Worm (Caenorhabditis elegans) whole organism, L4 larva: ENCODE data around the gene T01D3.1.

Experiments
- F37D6.2 ChIP-seq: sonication (generic microtip); optimal IDR thresholded peaks from 2 replicates; lab custom pipeline; 2016; ENCODE audit warnings: mild to moderate bottlenecking, missing genetic modification characterization, missing compliant biosample characterization
- F44E2.7 ChIP-seq: fragments of 200-800 bp; sonication (Bioruptor generic); IDR thresholded peaks from 2 replicates; pipeline ENCODE4 v2.1.2; 2022; ENCODE audit warnings: missing genetic modification characterization, missing compliant biosample characterization
- Y5F2A.4 ChIP-seq: fragments of 200-800 bp; sonication (Bioruptor generic); optimal IDR thresholded peaks from 2 replicates; lab custom pipeline; 2018; ENCODE audit warnings: mild to moderate bottlenecking, missing genetic modification characterization, missing compliant biosample characterization
- Y75B8A.6 ChIP-seq: fragments of 200-800 bp; sonication (Bioruptor generic); IDR thresholded peaks from 2 replicates; pipeline ENCODE4 v1.3.6; 2022; ENCODE audit warnings: missing genetic modification reagents, missing genetic modification characterization, missing compliant biosample characterization
- ZK337.2 ChIP-seq: fragments of 200-800 bp; sonication (Bioruptor generic); IDR thresholded peaks from 2 replicates; pipeline ENCODE4 v1.3.6; 2022; ENCODE audit warnings: missing genetic modification reagents, missing genetic modification characterization, missing compliant biosample characterization
- aha-1 ChIP-seq: fragments of 150-350 bp; peaks from one replicate; lab custom pipeline; 2014; ENCODE audit warnings: missing biosample characterization, missing genetic modification characterization
- ama-1 ChIP-seq: fragments of 150-350 bp; optimal IDR thresholded peaks from 2 replicates; lab custom pipeline; 2014; ENCODE audit warnings: inconsistent platforms, mixed read lengths
- arid-1 ChIP-seq: fragments of 200-800 bp; sonication (Bioruptor generic); conservative IDR thresholded peaks from 2 replicates; pipeline ENCODE4 v1.3.6; 2022; ENCODE audit warnings: missing genetic modification reagents, missing genetic modification characterization, missing compliant biosample characterization
- ceh-20 ChIP-seq: fragments of 200-800 bp; sonication (Bioruptor generic); IDR thresholded peaks from 2 replicates; pipeline ENCODE4 v1.3.6; 2022; ENCODE audit warnings: missing genetic modification reagents, missing genetic modification characterization, missing compliant biosample characterization
- ceh-32 ChIP-seq: sonication (generic microtip); optimal IDR thresholded peaks from 2 replicates; lab custom pipeline; 2016; ENCODE audit warnings: mild to moderate bottlenecking, missing genetic modification characterization, missing compliant biosample characterization; ENCODE audit not compliant: poor library complexity
- ceh-62 ChIP-seq: sonication (generic microtip); optimal IDR thresholded peaks from 2 replicates; lab custom pipeline; 2017; ENCODE audit warnings: missing biosample characterization, missing genetic modification characterization
- ctbp-1 ChIP-seq: fragments of 200-800 bp; sonication (Bioruptor generic); IDR thresholded peaks from 2 replicates; pipeline ENCODE4 v1.3.6; 2022; ENCODE audit warnings: missing genetic modification reagents, missing genetic modification characterization, missing compliant biosample characterization
- daf-16 ChIP-seq, 3 experiments: sonication (generic microtip); optimal IDR thresholded peaks; 2 replicates each; lab custom pipeline; 2016 to 2017; ENCODE audit warnings: missing genetic modification characterization in 3 of 3, missing genetic modification reagents in 3 of 3, mild to moderate bottlenecking in 2 of 3, missing compliant biosample characterization in 2 of 3, missing biosample characterization in 1 of 3, moderate library complexity in 1 of 3
- dmd-6 ChIP-seq: fragments of 200-800 bp; sonication (Bioruptor generic); IDR thresholded peaks from 2 replicates; pipeline ENCODE4 v1.3.6; 2022; ENCODE audit warnings: missing genetic modification reagents, missing genetic modification characterization, missing compliant biosample characterization
- dmd-9 ChIP-seq: fragments of 200-800 bp; sonication (Bioruptor generic); IDR thresholded peaks from 2 replicates; pipeline ENCODE4 v1.3.6; 2022; ENCODE audit warnings: missing genetic modification reagents, missing genetic modification characterization, missing compliant biosample characterization
- dpl-1 ChIP-seq: fragments of 150-350 bp; optimal IDR thresholded peaks from 2 replicates; lab custom pipeline; 2014; ENCODE audit warnings: missing biosample characterization, missing genetic modification reagents, missing genetic modification characterization
- dve-1 ChIP-seq: sonication (generic microtip); optimal IDR thresholded peaks from 2 replicates; lab custom pipeline; 2017; ENCODE audit warnings: antibody characterized with exemption, mild to moderate bottlenecking, missing genetic modification characterization, missing compliant biosample characterization; ENCODE audit not compliant: insufficient read depth
- egl-27 ChIP-seq: sonication (generic microtip); optimal IDR thresholded peaks from 3 replicates; lab custom pipeline; 2017; ENCODE audit warnings: missing biosample characterization, missing genetic modification reagents, missing genetic modification characterization
- fos-1 ChIP-seq: fragments of 150-350 bp; optimal IDR thresholded peaks from 2 replicates; lab custom pipeline; 2014; ENCODE audit warnings: missing biosample characterization, missing genetic modification characterization
- hlh-11 ChIP-seq: fragments of 200-800 bp; sonication (Bioruptor generic); optimal IDR thresholded peaks from 2 replicates; lab custom pipeline; 2018; ENCODE audit warnings: mild to moderate bottlenecking, missing genetic modification characterization, missing compliant biosample characterization
- hmg-1.1 ChIP-seq: fragments of 200-800 bp; sonication (Bioruptor generic); IDR thresholded peaks from 2 replicates; pipeline ENCODE4 v1.3.6; 2022; ENCODE audit warnings: missing genetic modification reagents, missing genetic modification characterization, missing compliant biosample characterization
- lim-7 ChIP-seq: fragments of 200-800 bp; sonication (Bioruptor generic); IDR thresholded peaks from 2 replicates; pipeline ENCODE4 v1.3.6; 2022; ENCODE audit warnings: missing genetic modification characterization, missing compliant biosample characterization
- lin-13 ChIP-seq: fragments of 150-350 bp; optimal IDR thresholded peaks from 2 replicates; lab custom pipeline; 2014; ENCODE audit warnings: missing biosample characterization, missing genetic modification reagents, missing genetic modification characterization
- lin-38 ChIP-seq: fragments of 200-800 bp; sonication (Bioruptor generic); IDR thresholded peaks from 2 replicates; pipeline ENCODE4 v1.3.6; 2022; ENCODE audit warnings: missing genetic modification reagents, missing genetic modification characterization, missing compliant biosample characterization
- lir-3 ChIP-seq: sonication (generic microtip); optimal IDR thresholded peaks from 2 replicates; lab custom pipeline; 2016; ENCODE audit warnings: mild to moderate bottlenecking, missing genetic modification characterization, missing compliant biosample characterization
- lsy-2 ChIP-seq, 2 experiments: fragments of 150-350 bp in 1 of 2; sonication (generic microtip) in 1 of 2; optimal IDR thresholded peaks; 2 replicates each; lab custom pipeline; 2014 to 2017; ENCODE audit warnings: missing biosample characterization in 2 of 2, missing genetic modification characterization in 2 of 2
- madf-9 ChIP-seq: fragments of 200-800 bp; sonication (Bioruptor generic); conservative IDR thresholded peaks from 2 replicates; pipeline ENCODE4 v1.3.6; 2022; ENCODE audit warnings: missing genetic modification reagents, missing genetic modification characterization, missing compliant biosample characterization
- mep-1 ChIP-seq: fragments of 150-350 bp; sonication (generic microtip); optimal IDR thresholded peaks from 3 replicates; lab custom pipeline; 2014; ENCODE audit warnings: missing biosample characterization, missing genetic modification characterization
- nhr-10 ChIP-seq: fragments of 150-350 bp; optimal IDR thresholded peaks from 2 replicates; lab custom pipeline; 2014; ENCODE audit warnings: missing biosample characterization, missing genetic modification characterization
- nhr-237 ChIP-seq: sonication (generic microtip); optimal IDR thresholded peaks from 2 replicates; lab custom pipeline; 2017; ENCODE audit warnings: missing biosample characterization, missing genetic modification characterization
- nhr-28 ChIP-seq: fragments of 150-350 bp; optimal IDR thresholded peaks from 2 replicates; lab custom pipeline; 2014; ENCODE audit warnings: missing biosample characterization, missing genetic modification characterization
- nhr-48 ChIP-seq: sonication (generic microtip); optimal IDR thresholded peaks from 2 replicates; lab custom pipeline; 2016; ENCODE audit warnings: mild to moderate bottlenecking, missing genetic modification characterization, missing compliant biosample characterization
- nhr-6 ChIP-seq: fragments of 150-350 bp; optimal IDR thresholded peaks from 2 replicates; lab custom pipeline; 2014; ENCODE audit warnings: missing biosample characterization, missing genetic modification characterization
- pha-4 ChIP-seq, 2 experiments: fragments of 150-350 bp in 1 of 2; fragments of 200-800 bp in 1 of 2; sonication (Bioruptor generic) in 1 of 2; IDR thresholded peaks in 1 of 2; optimal IDR thresholded peaks in 1 of 2; 2 replicates each; pipeline versions ENCODE4 v1.3.6 to Lab custom; 2014 to 2022; ENCODE audit warnings: missing genetic modification characterization in 2 of 2, missing genetic modification reagents in 2 of 2, missing biosample characterization in 1 of 2, missing compliant biosample characterization in 1 of 2
- php-3 ChIP-seq: fragments of 200-800 bp; sonication (Bioruptor generic); IDR thresholded peaks from 2 replicates; pipeline ENCODE4 v1.3.6; 2022; ENCODE audit warnings: missing genetic modification reagents, missing genetic modification characterization, missing compliant biosample characterization
- rbr-2 ChIP-seq: sonication (generic microtip); optimal IDR thresholded peaks from 2 replicates; lab custom pipeline; 2016; ENCODE audit warnings: missing genotype, missing genetic modification characterization, missing compliant biosample characterization
- sdz-12 ChIP-seq: fragments of 200-800 bp; sonication (Bioruptor generic); optimal IDR thresholded peaks from 2 replicates; lab custom pipeline; 2018; ENCODE audit warnings: mild to moderate bottlenecking, missing genetic modification characterization, missing compliant biosample characterization
- skn-1 ChIP-seq: fragments of 150-350 bp; optimal IDR thresholded peaks from 2 replicates; lab custom pipeline; 2014; ENCODE audit warnings: missing biosample characterization, missing genetic modification characterization
- snpc-1.2 ChIP-seq: fragments of 200-800 bp; sonication (Bioruptor generic); IDR thresholded peaks from 2 replicates; pipeline ENCODE4 v1.3.6; 2022; ENCODE audit warnings: missing genetic modification reagents, missing genetic modification characterization, missing compliant biosample characterization
- snpc-4 ChIP-seq: fragments of 150-350 bp; optimal IDR thresholded peaks from 2 replicates; lab custom pipeline; 2014; ENCODE audit warnings: missing biosample characterization, missing genetic modification characterization
- spr-1 ChIP-seq: sonication (generic microtip); optimal IDR thresholded peaks from 2 replicates; lab custom pipeline; 2016; ENCODE audit warnings: mild to moderate bottlenecking, missing genetic modification characterization, missing compliant biosample characterization
- tag-97 ChIP-seq: fragments of 200-800 bp; sonication (Bioruptor generic); IDR thresholded peaks from 2 replicates; pipeline ENCODE4 v1.3.6; 2022; ENCODE audit warnings: missing genetic modification characterization, missing compliant biosample characterization
- unc-130 ChIP-seq: sonication (generic microtip); optimal IDR thresholded peaks from 2 replicates; lab custom pipeline; 2016; ENCODE audit warnings: missing genetic modification reagents, missing genetic modification characterization, missing compliant biosample characterization
- unc-62 ChIP-seq, 3 experiments: fragments of 150-350 bp in 1 of 3; sonication (generic microtip); optimal IDR thresholded peaks in 2 of 3; peaks in 1 of 3; 1 replicate in 1 of 3; 2 replicates in 2 of 3; lab custom pipeline; 2014 to 2017; ENCODE audit warnings: missing biosample characterization in 3 of 3, missing genetic modification characterization in 3 of 3, missing genetic modification reagents in 3 of 3, missing genotype in 1 of 3
- vab-7 ChIP-seq: fragments of 200-800 bp; sonication (Bioruptor generic); IDR thresholded peaks from 2 replicates; pipeline ENCODE4 v1.3.6; 2022; ENCODE audit warnings: missing genetic modification reagents, missing genetic modification characterization, missing compliant biosample characterization
- zip-11 ChIP-seq: fragments of 200-800 bp; sonication (Bioruptor generic); IDR thresholded peaks from 2 replicates; pipeline ENCODE4 v1.3.6; 2022; ENCODE audit warnings: missing genetic modification characterization, missing compliant biosample characterization
- zip-2 ChIP-seq: fragments of 150-350 bp; optimal IDR thresholded peaks from 2 replicates; lab custom pipeline; 2014; ENCODE audit warnings: missing biosample characterization, missing genetic modification characterization
- ztf-7 ChIP-seq: fragments of 150-350 bp; optimal IDR thresholded peaks from 2 replicates; lab custom pipeline; 2014; ENCODE audit warnings: missing biosample characterization, missing genetic modification characterization

The T01D3.1 gene

ce11 chrV:13656346-13657254 lies 33.1 kb upstream of the T01D3.1 start (continued):
- no peak for TF ChIP-seq lir-3 (tag; lab: Kevin White, UChicago)
- TF ChIP-seq ztf-7 (tag; lab: Kevin White, UChicago), result no peak
- TF ChIP-seq rbr-2 (tag; lab: Kevin White, UChicago), result peak; percentile 1
- 0 out of 2 replicates have a peak, but pooled peaks have one; percentile 2 for TF ChIP-seq ZK337.2 (GFP tag; lab: Robert Waterston, UW)
- TF ChIP-seq pha-4 (GFP tag; IDR thresholded peaks at IDR 0.05; lab: Robert Waterston, UW), result peak; percentile 14
- no peak for TF ChIP-seq pha-4 (tag; optimal IDR thresholded peaks at IDR 0.05; lab: Kevin White, UChicago)
- no peak for TF ChIP-seq madf-9 (GFP tag; lab: Robert Waterston, UW)
- peak; percentile 91 for TF ChIP-seq ama-1
- TF ChIP-seq fos-1, result no peak
- TF ChIP-seq tag-97 (GFP tag; lab: Robert Waterston, UW), result no peak
- TF ChIP-seq aha-1 (tag; lab: Kevin White, UChicago), result peak; percentile 99
- TF ChIP-seq egl-27 (tag; lab: Kevin White, UChicago), result no peak
- TF ChIP-seq skn-1, result no peak
- TF ChIP-seq hmg-1.1 (GFP tag; lab: Robert Waterston, UW), result 0 out of 2 replicates have a peak, but pooled peaks have one; percentile 24
- TF ChIP-seq dmd-9, result no peak
- TF ChIP-seq dve-1 (tag; lab: Kevin White, UChicago), result peak; percentile 93
- peak; percentile 57; the same call in 1 of the 2 replicates for TF ChIP-seq ceh-20 (GFP tag; lab: Robert Waterston, UW)
- no peak for TF ChIP-seq snpc-1.2 (GFP tag; lab: Robert Waterston, UW)
- TF ChIP-seq dpl-1 (GFP tag; lab: Kevin White, UChicago), result peak; percentile 40
- peak; percentile 56 for TF ChIP-seq nhr-6 (tag; lab: Kevin White, UChicago)
- peak; percentile 89 for TF ChIP-seq nhr-48 (tag; lab: Kevin White, UChicago)
- no peak for TF ChIP-seq nhr-237 (tag; lab: Kevin White, UChicago)
- TF ChIP-seq Y75B8A.6 (GFP tag; lab: Robert Waterston, UW), result 0 out of 2 replicates have a peak, but pooled peaks have one; percentile 20
- peak; percentile 9 for TF ChIP-seq spr-1
- peak in 1 of 2 experiments; percentile 63 for TF ChIP-seq daf-16 (GFP tag; optimal IDR thresholded peaks at IDR 0.05; lab: Kevin White, UChicago)
- TF ChIP-seq daf-16 (tag; optimal IDR thresholded peaks at IDR 0.05; lab: Kevin White, UChicago), result peak; percentile 91
- 0 out of 2 replicates have a peak, but pooled peaks have one; percentile 35 for TF ChIP-seq lim-7 (GFP tag; lab: Robert Waterston, UW)
- TF ChIP-seq vab-7 (GFP tag; lab: Robert Waterston, UW), result no peak
- TF ChIP-seq zip-2 (tag; lab: Kevin White, UChicago), result no peak
- no peak for TF ChIP-seq F37D6.2 (tag; lab: Kevin White, UChicago)
- TF ChIP-seq php-3, result peak; percentile 82
- peak; percentile 77 for TF ChIP-seq lin-13 (GFP tag; lab: Kevin White, UChicago)
- peak; percentile 86 for TF ChIP-seq dmd-6
- TF ChIP-seq Y5F2A.4, result peak; percentile 10
- peak; percentile 6; the same call in 1 of the 2 replicates for TF ChIP-seq lin-38 (GFP tag; lab: Robert Waterston, UW)
- TF ChIP-seq nhr-10 (tag; lab: Kevin White, UChicago), result peak; percentile 84
- TF ChIP-seq nhr-28, result peak; percentile 97
- TF ChIP-seq sdz-12 (GFP tag; lab: Kevin White, UChicago), result no peak
- TF ChIP-seq snpc-4, result no peak
- TF ChIP-seq hlh-11, result peak; percentile 96
- TF ChIP-seq unc-62 (GFP tag; optimal IDR thresholded peaks at IDR 0.05 in 1 of 2; lab: Kevin White, UChicago), result peak in 1 of 2 experiments; percentile 92
- TF ChIP-seq unc-62 (tag; optimal IDR thresholded peaks at IDR 0.05; lab: Kevin White, UChicago), result no peak
- TF ChIP-seq zip-11 (GFP tag; lab: Robert Waterston, UW), result no peak
- no peak for TF ChIP-seq ceh-62
- no peak for TF ChIP-seq F44E2.7 (GFP tag; lab: Robert Waterston, UW)
- TF ChIP-seq ctbp-1 (GFP tag; lab: Robert Waterston, UW), result no peak
- TF ChIP-seq arid-1 (GFP tag; lab: Robert Waterston, UW), result no peak; the same call in 1 of the 2 replicates
- peak; percentile 46 to 51 for TF ChIP-seq lsy-2 (tag; optimal IDR thresholded peaks at IDR 0.05; lab: Kevin White, UChicago)
- TF ChIP-seq ceh-32 (tag; lab: Kevin White, UChicago), result no peak
- TF ChIP-seq mep-1 (tag; lab: Kevin White, UChicago), result peak; percentile 80
- TF ChIP-seq unc-130, result no peak
